Worm (Caenorhabditis elegans): Measurements from ENCODE around the gene rhgf-2.
A peak's percentile ranks its signal among the peaks of the same experiment; 100 is the strongest.

Gene rhgf-2

DNA sequence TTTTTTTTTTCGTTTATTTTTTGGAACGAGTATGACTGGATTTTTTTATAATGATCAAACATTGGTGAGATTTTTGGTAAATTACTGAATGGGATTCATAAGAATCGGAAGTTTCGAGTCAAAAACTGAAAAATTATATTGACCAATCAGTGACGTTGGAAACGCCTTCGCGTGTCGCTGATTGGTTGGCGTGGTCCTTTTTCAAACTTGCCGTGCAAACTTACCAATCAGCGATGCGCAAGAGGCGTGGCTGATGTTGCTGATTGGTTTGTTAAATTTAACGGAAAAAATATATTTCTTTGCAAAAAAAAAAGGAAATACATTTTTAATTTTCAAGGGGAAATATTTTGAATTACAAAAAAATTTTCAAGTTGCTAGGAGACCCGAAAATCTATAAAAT is 25.9 kb upstream of the rhgf-2 start:
- TF ChIP-seq nfya-1 (tag; optimal IDR thresholded peaks at IDR 0.05; ENCODE audit: insufficient read depth) (peak; percentile 83), sea-2 (GFP tag; optimal IDR thresholded peaks at IDR 0.05) (no peak), pqm-1 (tag; optimal IDR thresholded peaks at IDR 0.05) (no peak), aly-2 (tag; optimal IDR thresholded peaks at IDR 0.05) (no peak), unc-62 (GFP tag; optimal IDR thresholded peaks at IDR 0.05) (no peak), nhr-28 (tag; optimal IDR thresholded peaks at IDR 0.05) (no peak), nhr-237 (tag; optimal IDR thresholded peaks at IDR 0.05) (no peak)

DNA sequence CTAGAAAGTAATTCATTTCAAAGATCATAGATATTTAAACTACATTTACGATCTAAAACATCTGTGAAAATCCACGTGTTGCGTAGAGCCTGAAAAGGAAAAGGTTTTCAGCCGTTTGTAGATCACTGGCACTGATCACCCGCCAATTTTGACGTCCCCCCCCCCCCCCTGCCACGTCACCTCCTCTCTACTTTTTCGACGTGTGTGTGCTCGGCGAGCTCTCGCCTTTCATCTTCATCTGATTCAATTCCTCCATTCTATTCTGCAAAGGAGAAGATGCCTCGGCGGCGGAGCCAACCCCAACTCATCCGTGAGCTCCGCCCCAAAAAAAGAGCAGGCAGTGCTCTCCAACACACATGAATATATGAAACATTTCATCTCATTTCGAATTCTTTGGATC is 19.4 kb upstream of the rhgf-2 start:
- no peak for TF ChIP-seq unc-39 (tag; optimal IDR thresholded peaks at IDR 0.05)
- TF ChIP-seq nhr-25 (tag; optimal IDR thresholded peaks at IDR 0.05): no peak
- TF ChIP-seq nhr-67 (tag; optimal IDR thresholded peaks at IDR 0.05): no peak
- TF ChIP-seq nhr-28 (tag; optimal IDR thresholded peaks at IDR 0.05): no peak
- TF ChIP-seq tbx-2 (tag; optimal IDR thresholded peaks at IDR 0.05): no peak
- TF ChIP-seq ztf-4 (tag; optimal IDR thresholded peaks at IDR 0.05): no peak
- TF ChIP-seq fkh-10 (GFP tag; optimal IDR thresholded peaks at IDR 0.05): no peak
- no peak for TF ChIP-seq sea-2 (GFP tag; optimal IDR thresholded peaks at IDR 0.05)

DNA sequence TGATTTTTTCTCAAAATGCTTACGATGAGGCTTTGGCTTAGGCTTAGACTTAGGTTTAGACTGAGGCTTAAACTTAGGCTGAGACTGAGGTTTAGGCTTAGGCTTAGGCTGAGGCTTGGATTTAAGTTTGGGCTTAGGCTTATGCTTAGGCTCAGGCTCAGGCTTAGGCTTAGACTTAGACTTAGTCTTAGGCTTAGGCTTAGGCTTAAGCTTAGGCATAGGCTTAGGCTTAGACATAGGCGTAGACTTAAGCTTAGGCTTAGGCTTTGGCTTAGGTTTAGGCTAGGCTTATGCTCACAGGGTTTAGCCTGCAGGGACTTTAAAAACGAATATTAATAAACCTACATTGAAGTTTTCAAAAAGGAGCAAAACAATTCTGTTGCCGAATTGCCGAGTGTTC is 18.7 kb upstream of the rhgf-2 start:
- no peak for TF ChIP-seq tbx-2 (tag; optimal IDR thresholded peaks at IDR 0.05)
- TF ChIP-seq lin-39 (tag; optimal IDR thresholded peaks at IDR 0.05): no peak
- TF ChIP-seq nhr-76 (tag; optimal IDR thresholded peaks at IDR 0.05): no peak
- no peak for TF ChIP-seq fos-1 (tag; optimal IDR thresholded peaks at IDR 0.05)
- no peak for TF ChIP-seq jun-1 (tag; optimal IDR thresholded peaks at IDR 0.05)
- no peak for TF ChIP-seq ceh-28 (tag; optimal IDR thresholded peaks at IDR 0.05)
- no peak for TF ChIP-seq lin-15B (tag; optimal IDR thresholded peaks at IDR 0.05)
- no peak for TF ChIP-seq ztf-11 (tag; optimal IDR thresholded peaks at IDR 0.05)
- TF ChIP-seq ceh-9 (tag; optimal IDR thresholded peaks at IDR 0.05): no peak
- TF ChIP-seq fkh-2 (tag; optimal IDR thresholded peaks at IDR 0.05): no peak
- TF ChIP-seq hmg-11 (tag; optimal IDR thresholded peaks at IDR 0.05): no peak
- no peak for TF ChIP-seq daf-12 (tag; optimal IDR thresholded peaks at IDR 0.05)
- no peak for TF ChIP-seq fkh-10 (GFP tag; optimal IDR thresholded peaks at IDR 0.05)
- TF ChIP-seq nhr-12 (tag; optimal IDR thresholded peaks at IDR 0.05): no peak
- no peak for TF ChIP-seq mdl-1 (tag; optimal IDR thresholded peaks at IDR 0.05)
- no peak for TF ChIP-seq nhr-25 (tag; optimal IDR thresholded peaks at IDR 0.05)
- no peak for TF ChIP-seq nhr-28 (tag; optimal IDR thresholded peaks at IDR 0.05)

DNA sequence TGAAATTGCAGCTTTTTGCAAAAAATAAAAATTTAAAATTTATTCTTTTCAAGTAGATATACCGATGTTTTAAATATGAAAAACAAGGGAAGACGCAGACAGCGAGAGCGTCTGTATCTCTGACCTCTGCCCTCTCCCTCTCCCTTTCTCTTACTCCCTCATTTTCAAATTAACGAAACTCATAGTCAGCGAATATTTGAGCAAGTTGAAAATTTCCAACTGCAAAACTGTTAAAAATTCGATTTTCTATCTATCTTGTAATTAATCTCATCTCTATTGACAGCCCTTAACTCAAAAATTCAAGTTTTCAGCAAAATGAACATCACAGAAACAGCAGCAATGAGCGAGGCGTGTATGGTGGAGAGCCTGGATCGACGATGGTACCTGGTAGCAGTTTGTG is 17.8 kb upstream of the rhgf-2 start, which contains the start of gene R11F4.2:
Gene R11F4.2, plus strand, starts transcription at position 301 of the 400 bp plus-strand sequence.
- no peak for TF ChIP-seq nfya-1 (tag; optimal IDR thresholded peaks at IDR 0.05; ENCODE audit: insufficient read depth)
- TF ChIP-seq nhr-23 (tag; optimal IDR thresholded peaks at IDR 0.05): no peak

DNA sequence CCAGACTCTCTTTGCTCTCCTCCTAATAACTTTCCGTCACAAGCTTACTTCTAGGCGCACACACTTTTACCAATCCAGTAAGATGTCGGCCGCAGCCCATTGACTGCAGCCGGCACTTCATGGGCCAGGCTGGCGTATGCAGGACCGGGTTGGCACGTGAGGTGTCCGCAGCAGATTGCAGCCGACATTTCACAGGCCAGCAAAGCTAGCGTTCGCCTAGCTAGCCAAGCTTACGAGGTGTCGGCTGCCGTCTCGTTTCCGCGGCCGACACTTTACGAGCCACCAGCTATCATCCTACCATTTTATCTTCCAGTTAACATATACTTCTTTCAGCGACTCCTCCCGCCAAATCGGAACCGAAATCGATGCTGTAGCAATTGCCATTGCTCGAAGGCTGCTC is 15.0 kb upstream of the rhgf-2 start:
- TF ChIP-seq egl-27 (tag; optimal IDR thresholded peaks at IDR 0.05) (no peak), eor-1 (tag; optimal IDR thresholded peaks at IDR 0.05) (no peak), unc-39 (tag; optimal IDR thresholded peaks at IDR 0.05) (no peak), ceh-9 (tag; optimal IDR thresholded peaks at IDR 0.05) (no peak), mdl-1 (tag; optimal IDR thresholded peaks at IDR 0.05) (no peak), fkh-2 (tag; optimal IDR thresholded peaks at IDR 0.05) (no peak), tbx-2 (tag; optimal IDR thresholded peaks at IDR 0.05) (no peak), ceh-28 (tag; optimal IDR thresholded peaks at IDR 0.05) (no peak), ceh-16 (tag; optimal IDR thresholded peaks at IDR 0.05) (no peak), egl-5 (tag; optimal IDR thresholded peaks at IDR 0.05) (no peak), daf-12 (tag; optimal IDR thresholded peaks at IDR 0.05) (no peak), nhr-76 (tag; optimal IDR thresholded peaks at IDR 0.05) (no peak), mml-1 (tag; optimal IDR thresholded peaks at IDR 0.05) (no peak), zag-1 (tag; optimal IDR thresholded peaks at IDR 0.05) (no peak), ceh-82 (tag; optimal IDR thresholded peaks at IDR 0.05) (no peak)

DNA sequence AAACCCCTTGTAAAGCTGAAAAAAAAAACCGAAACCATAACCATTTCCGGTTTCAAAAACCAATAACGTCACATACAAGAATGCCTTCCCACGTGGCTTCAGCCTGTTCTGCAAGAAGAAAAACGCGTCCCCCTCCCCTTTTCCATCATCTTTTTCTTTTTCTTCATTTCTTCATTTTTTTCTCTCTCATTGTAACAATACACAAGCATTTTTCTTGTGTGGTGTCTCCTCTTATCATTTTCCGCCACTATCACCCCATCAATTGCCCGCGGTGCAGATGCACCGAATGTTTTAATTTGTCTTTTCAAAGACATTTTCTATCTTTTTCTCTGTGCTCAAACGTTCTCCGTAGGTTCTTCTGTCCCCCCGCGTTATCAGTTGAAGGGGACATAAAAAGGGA is 11.4 kb upstream of the rhgf-2 start:
- TF ChIP-seq snpc-4 (tag; optimal IDR thresholded peaks at IDR 0.05) (no peak), fkh-2 (tag; optimal IDR thresholded peaks at IDR 0.05) (no peak), pha-4 (tag; optimal IDR thresholded peaks at IDR 0.05) (peak; percentile 63), tbx-2 (tag; optimal IDR thresholded peaks at IDR 0.05) (peak; percentile 6), skn-1 (tag; optimal IDR thresholded peaks at IDR 0.05) (no peak), elt-3 (tag; optimal IDR thresholded peaks at IDR 0.05) (peak in 2 of 3 experiments; percentile 11 to 68), nhr-67 (tag; optimal IDR thresholded peaks at IDR 0.05) (no peak), elt-2 (tag; optimal IDR thresholded peaks at IDR 0.05) (peak; percentile 99), ceh-28 (tag; optimal IDR thresholded peaks at IDR 0.05) (peak; percentile 24), egl-5 (tag; optimal IDR thresholded peaks at IDR 0.05) (peak; percentile 33), lin-39 (tag; optimal IDR thresholded peaks at IDR 0.05) (no peak), sea-2 (GFP tag; optimal IDR thresholded peaks at IDR 0.05) (no peak), ztf-4 (tag; optimal IDR thresholded peaks at IDR 0.05) (no peak), nhr-28 (tag; optimal IDR thresholded peaks at IDR 0.05) (no peak), nhr-23 (tag; optimal IDR thresholded peaks at IDR 0.05) (peak; percentile 51), egl-27 (tag; optimal IDR thresholded peaks at IDR 0.05) (peak; percentile 83), nhr-76 (tag; optimal IDR thresholded peaks at IDR 0.05) (peak; percentile 30), nhr-11 (tag; optimal IDR thresholded peaks at IDR 0.05) (no peak), eor-1 (tag; optimal IDR thresholded peaks at IDR 0.05) (no peak), unc-62 (GFP tag; optimal IDR thresholded peaks at IDR 0.05) (peak; percentile 15), lin-15B (tag; optimal IDR thresholded peaks at IDR 0.05) (no peak), R02D3.7 (tag; optimal IDR thresholded peaks at IDR 0.05) (peak; percentile 38), mml-1 (tag; optimal IDR thresholded peaks at IDR 0.05) (no peak), ceh-16 (tag; optimal IDR thresholded peaks at IDR 0.05) (no peak), jun-1 (tag; optimal IDR thresholded peaks at IDR 0.05) (peak; percentile 91)
